Fruit fly (Drosophila melanogaster) whole organism, wandering third instar larva: ENCODE measurements around the gene CG33702.

Experiments used
- Abd-B ChIP-seq: fragments of >200 bp; optimal IDR thresholded peaks from 2 replicates; lab custom pipeline; 2017; ENCODE audit warnings: missing biosample characterization, missing genetic modification characterization
- CG32264 ChIP-seq: fragments of 200-800 bp; sonication (Bioruptor generic); optimal IDR thresholded peaks from 2 replicates; lab custom pipeline; 2016; ENCODE audit warnings: missing biosample characterization, missing genetic modification characterization
- CG9705 ChIP-seq: fragments of 200-800 bp; sonication (Bioruptor generic); optimal IDR thresholded peaks from 2 replicates; lab custom pipeline; 2018; ENCODE audit warnings: missing biosample characterization, mild to moderate bottlenecking, missing genetic modification characterization
- CrebA ChIP-seq: fragments of 200-800 bp; sonication (Bioruptor generic); optimal IDR thresholded peaks from 2 replicates; lab custom pipeline; 2016; ENCODE audit warnings: missing biosample characterization, mild to moderate bottlenecking, missing genetic modification characterization, borderline replicate concordance
- Dfd ChIP-seq: fragments of >200 bp; optimal IDR thresholded peaks from 2 replicates; lab custom pipeline; 2017; ENCODE audit warnings: missing biosample characterization, missing genetic modification characterization
- Dif ChIP-seq: fragments of 200-275, 200-300 bp; sonication (Bioruptor generic); optimal IDR thresholded peaks from 2 replicates; lab custom pipeline; 2018; ENCODE audit warnings: missing biosample characterization, missing genetic modification characterization; ENCODE audit not compliant: partially characterized antibody
- GATAd ChIP-seq: sonication (Bioruptor generic); optimal IDR thresholded peaks from 2 replicates; lab custom pipeline; 2016; ENCODE audit warnings: missing biosample characterization, missing genetic modification characterization
- HLH106 ChIP-seq: fragments of 200-800 bp; optimal IDR thresholded peaks from 3 replicates; lab custom pipeline; 2019; ENCODE audit warnings: missing biosample characterization, mild to moderate bottlenecking, missing genetic modification characterization, moderate library complexity
- Hnf4 ChIP-seq: fragments of 200-800 bp; sonication (Bioruptor generic); optimal IDR thresholded peaks from 2 replicates; lab custom pipeline; 2016; ENCODE audit warnings: missing biosample characterization, mild to moderate bottlenecking, missing genetic modification characterization
- Hr78 ChIP-seq: fragments of >200 bp; optimal IDR thresholded peaks from 2 replicates; lab custom pipeline; 2017; ENCODE audit warnings: missing biosample characterization, missing genetic modification characterization
- Hr83 ChIP-seq: fragments of 200-300 bp; sonication (Bioruptor generic); optimal IDR thresholded peaks from 2 replicates; lab custom pipeline; 2016; ENCODE audit warnings: missing biosample characterization, mild to moderate bottlenecking, missing genetic modification characterization, moderate library complexity; ENCODE audit not compliant: poor library complexity, severe bottlenecking
- Jra ChIP-seq: sonication (Bioruptor generic); optimal IDR thresholded peaks from 2 replicates; lab custom pipeline; 2016; ENCODE audit warnings: missing biosample characterization, missing genetic modification characterization
- Mio ChIP-seq: sonication (Bioruptor generic); optimal IDR thresholded peaks from 2 replicates; lab custom pipeline; 2016; ENCODE audit warnings: missing biosample characterization, missing genetic modification characterization
- Myc ChIP-seq: fragments of >200 bp; optimal IDR thresholded peaks from 2 replicates; lab custom pipeline; 2017
- N ChIP-seq: fragments of >200 bp; optimal IDR thresholded peaks from 2 replicates; lab custom pipeline; 2018; ENCODE audit warnings: missing biosample characterization, missing external identifiers, missing genetic modification characterization
- OdsH ChIP-seq: fragments of 200-800 bp; sonication (Bioruptor generic); optimal IDR thresholded peaks from 2 replicates; lab custom pipeline; 2016; ENCODE audit warnings: missing biosample characterization, mild to moderate bottlenecking, missing genetic modification characterization
- Rel ChIP-seq, 2 experiments: fragments of 200-800 bp; sonication (Bioruptor generic) in 1 of 2; optimal IDR thresholded peaks; 2 replicates in 1 of 2; 3 replicates in 1 of 2; lab custom pipeline; 2016 to 2019; ENCODE audit warnings: mild to moderate bottlenecking in 2 of 2, missing biosample characterization in 2 of 2, missing genetic modification characterization in 2 of 2, moderate library complexity in 1 of 2
- Sp1 ChIP-seq: fragments of 200-800 bp; sonication (Bioruptor generic); optimal IDR thresholded peaks from 3 replicates; lab custom pipeline; 2019; ENCODE audit warnings: missing biosample characterization, mild to moderate bottlenecking, missing genetic modification characterization, moderate library complexity
- Vsx2 ChIP-seq: fragments of 200-300, 225-300 bp; sonication (Bioruptor generic); optimal IDR thresholded peaks from 2 replicates; lab custom pipeline; 2018; ENCODE audit warnings: missing biosample characterization, missing genetic modification characterization; ENCODE audit not compliant: partially characterized antibody
- br ChIP-seq: fragments of 200-800 bp; sonication (Bioruptor generic); optimal IDR thresholded peaks from 2 replicates; lab custom pipeline; 2016; ENCODE audit warnings: missing biosample characterization, missing genetic modification characterization
- brk ChIP-seq: fragments of 200-800 bp; sonication (Bioruptor generic); optimal IDR thresholded peaks from 2 replicates; lab custom pipeline; 2016; ENCODE audit warnings: missing biosample characterization, mild to moderate bottlenecking, missing genetic modification characterization
- dl ChIP-seq, 2 experiments: fragments of 175-275, 200-275 bp in 1 of 2; fragments of 200-275 bp in 1 of 2; sonication (Bioruptor generic); optimal IDR thresholded peaks; lab custom pipeline; 2018; ENCODE audit warnings: mild to moderate bottlenecking in 2 of 2, missing biosample characterization in 2 of 2, missing genetic modification characterization in 2 of 2, moderate library complexity in 2 of 2; ENCODE audit not compliant: partially characterized antibody in 2 of 2, insufficient read depth in 1 of 2
- dmrt93B ChIP-seq: fragments of 200-800 bp; sonication (Bioruptor generic); optimal IDR thresholded peaks from 2 replicates; lab custom pipeline; 2018; ENCODE audit warnings: missing biosample characterization, mild to moderate bottlenecking, missing genetic modification characterization
- dsf ChIP-seq: sonication (Bioruptor generic); optimal IDR thresholded peaks from 2 replicates; lab custom pipeline; 2016; ENCODE audit warnings: missing biosample characterization, missing genetic modification characterization, borderline replicate concordance
- ey ChIP-seq: fragments of 200-800 bp; sonication (Bioruptor generic); optimal IDR thresholded peaks from 2 replicates; lab custom pipeline; 2016; ENCODE audit warnings: missing biosample characterization, missing genetic modification characterization
- foxo ChIP-seq, 2 experiments: fragments of 200-800 bp; sonication (Bioruptor generic); optimal IDR thresholded peaks; 2 replicates in 1 of 2; 3 replicates in 1 of 2; lab custom pipeline; 2016 to 2017; ENCODE audit warnings: missing biosample characterization in 2 of 2, missing genetic modification characterization in 2 of 2
- fru ChIP-seq: fragments of 200-800 bp; sonication (Bioruptor generic); optimal IDR thresholded peaks from 3 replicates; lab custom pipeline; 2016; ENCODE audit warnings: missing biosample characterization, mild to moderate bottlenecking, missing genetic modification characterization
- h ChIP-seq: fragments of 200-800 bp; sonication (Bioruptor generic); optimal IDR thresholded peaks from 3 replicates; lab custom pipeline; 2016; ENCODE audit warnings: missing biosample characterization, mild to moderate bottlenecking, missing genetic modification characterization
- jim ChIP-seq: fragments of 175-275, 200-325 bp; sonication (Bioruptor generic); optimal IDR thresholded peaks from 2 replicates; lab custom pipeline; 2016; ENCODE audit warnings: missing biosample characterization, mild to moderate bottlenecking, missing genetic modification characterization
- lola ChIP-seq: fragments of >200 bp; optimal IDR thresholded peaks from 2 replicates; lab custom pipeline; 2017; ENCODE audit warnings: missing biosample characterization, missing genetic modification characterization
- pan ChIP-seq: fragments of >200 bp; optimal IDR thresholded peaks from 2 replicates; lab custom pipeline; 2017
- psq ChIP-seq: fragments of 200-800 bp; sonication (Bioruptor generic); optimal IDR thresholded peaks from 3 replicates; lab custom pipeline; 2017; ENCODE audit warnings: missing biosample characterization, mild to moderate bottlenecking, missing genetic modification characterization, moderate library complexity
- rgr ChIP-seq: fragments of 200-800 bp; sonication (Bioruptor generic); optimal IDR thresholded peaks from 3 replicates; lab custom pipeline; 2016; ENCODE audit warnings: missing biosample characterization, mild to moderate bottlenecking, missing genetic modification characterization
- sage ChIP-seq: fragments of 200-800 bp; sonication (Bioruptor generic); optimal IDR thresholded peaks from 2 replicates; lab custom pipeline; 2016; ENCODE audit warnings: missing biosample characterization, mild to moderate bottlenecking, missing genetic modification characterization
- sv ChIP-seq: fragments of 200-800 bp; sonication (Bioruptor generic); optimal IDR thresholded peaks from 3 replicates; lab custom pipeline; 2016; ENCODE audit warnings: missing biosample characterization, missing genetic modification characterization
- tai ChIP-seq: sonication (Bioruptor generic); optimal IDR thresholded peaks from 2 replicates; lab custom pipeline; 2016; ENCODE audit warnings: missing biosample characterization, missing genetic modification characterization
- usp ChIP-seq: fragments of >200 bp; optimal IDR thresholded peaks from 2 replicates; lab custom pipeline; 2017; ENCODE audit warnings: missing biosample characterization, missing genetic modification characterization
- woc ChIP-seq: sonication (Bioruptor generic); optimal IDR thresholded peaks from 2 replicates; lab custom pipeline; 2016; ENCODE audit warnings: missing biosample characterization, mild to moderate bottlenecking, missing genetic modification characterization

The CG33702 gene

dm6 chr3L:9550873-9551580 lies 37.8 kb upstream of the CG33702 start:
- no peak for TF ChIP-seq Mio (GFP tag; lab: Kevin White, UChicago)
- TF ChIP-seq foxo (GFP tag; optimal IDR thresholded peaks at IDR 0.05; lab: Kevin White, UChicago) = no peak
- no peak for TF ChIP-seq Vsx2 (GFP tag; lab: Kevin White, UChicago)
- TF ChIP-seq Rel (GFP tag; optimal IDR thresholded peaks at IDR 0.05; lab: Kevin White, UChicago) = no peak
- TF ChIP-seq Rel (tag; optimal IDR thresholded peaks at IDR 0.05; lab: Kevin White, UChicago) = no peak
- no peak for TF ChIP-seq dl (GFP tag; optimal IDR thresholded peaks at IDR 0.05; lab: Kevin White, UChicago; ENCODE audit: insufficient read depth in 1 of 2, partially characterized antibody in 2 of 2)
- no peak for TF ChIP-seq Sp1

dm6 chr3L:9549690-9550303 lies 36.6 kb upstream of the CG33702 start:
- TF ChIP-seq psq (GFP tag; lab: Kevin White, UChicago) (peak; percentile 25), OdsH (GFP tag; lab: Kevin White, UChicago) (peak; percentile 52), foxo (GFP tag; optimal IDR thresholded peaks at IDR 0.05; lab: Kevin White, UChicago) (peak; percentile 6 to 78), Dfd (GFP tag; lab: Kevin White, UChicago) (no peak), brk (GFP tag; lab: Kevin White, UChicago) (peak; percentile 28), dl (GFP tag; optimal IDR thresholded peaks at IDR 0.05; lab: Kevin White, UChicago; ENCODE audit: insufficient read depth in 1 of 2, partially characterized antibody in 2 of 2) (no peak), CG32264 (GFP tag; lab: Kevin White, UChicago) (peak; percentile 37), br (GFP tag; lab: Kevin White, UChicago) (peak; percentile 60), woc (GFP tag; lab: Kevin White, UChicago) (peak; percentile 76), N (GFP tag; lab: Kevin White, UChicago) (no peak), Sp1 (peak; percentile 81), Rel (GFP tag; optimal IDR thresholded peaks at IDR 0.05; lab: Kevin White, UChicago) (peak; percentile 79), Rel (tag; optimal IDR thresholded peaks at IDR 0.05; lab: Kevin White, UChicago) (no peak), dsf (GFP tag; lab: Kevin White, UChicago) (no peak), jim (GFP tag; lab: Kevin White, UChicago) (no peak), Dif (no peak), h (GFP tag; lab: Kevin White, UChicago) (peak; percentile 86), rgr (peak; percentile 33), dmrt93B (GFP tag; lab: Kevin White, UChicago) (no peak), CG9705 (GFP tag; lab: Kevin White, UChicago) (no peak), Hr78 (no peak), Jra (GFP tag; lab: Kevin White, UChicago) (no peak), HLH106 (tag; lab: Kevin White, UChicago) (peak; percentile 68), GATAd (GFP tag; lab: Kevin White, UChicago) (no peak), Vsx2 (GFP tag; lab: Kevin White, UChicago) (no peak), lola (no peak), Myc (lab: Kevin White, UChicago) (no peak), sv (no peak), Hnf4 (GFP tag; lab: Kevin White, UChicago) (no peak), Hr83 (GFP tag; lab: Kevin White, UChicago) (no peak), usp (no peak), ey (GFP tag; lab: Kevin White, UChicago) (peak; percentile 60), tai (GFP tag; lab: Kevin White, UChicago) (no peak), fru (GFP tag; lab: Kevin White, UChicago) (peak; percentile 75), CrebA (peak; percentile 64), Mio (GFP tag; lab: Kevin White, UChicago) (no peak), pan (lab: Kevin White, UChicago) (no peak), sage (GFP tag; lab: Kevin White, UChicago) (peak; percentile 16), Abd-B (no peak)
